Worm (Caenorhabditis elegans): ENCODE data around the gene scvp-1.
A peak's percentile ranks its signal among the peaks of the same experiment; 100 is the strongest.

Gene scvp-1

ce11 chrV:10937294-10937693, 6.2 kb upstream of the scvp-1 start:
- TF ChIP-seq ama-1 (optimal IDR thresholded peaks at IDR 0.05) (no peak), unc-30 (tag; optimal IDR thresholded peaks at IDR 0.05) (no peak), tbx-2 (tag; optimal IDR thresholded peaks at IDR 0.05) (no peak), sup-37 (GFP tag; optimal IDR thresholded peaks at IDR 0.05) (no peak), pqm-1 (tag; optimal IDR thresholded peaks at IDR 0.05) (no peak), ztf-4 (tag; optimal IDR thresholded peaks at IDR 0.05) (peak; percentile 45), sox-4 (tag; optimal IDR thresholded peaks at IDR 0.05) (no peak), ceh-8 (GFP tag; optimal IDR thresholded peaks at IDR 0.05) (peak; percentile 44), mab-9 (GFP tag; IDR thresholded peaks at IDR 0.05) (no peak), lin-35 (GFP tag; optimal IDR thresholded peaks at IDR 0.05) (peak in 1 of 2 experiments; percentile 27), irx-1 (tag; optimal IDR thresholded peaks at IDR 0.05) (peak; percentile 17), efl-3 (GFP tag; optimal IDR thresholded peaks at IDR 0.05) (no peak), nhr-71 (tag; optimal IDR thresholded peaks at IDR 0.05) (peak; percentile 88), lin-14 (GFP tag; optimal IDR thresholded peaks at IDR 0.05) (peak; percentile 67), swsn-7 (tag; optimal IDR thresholded peaks at IDR 0.05) (peak; percentile 30), elt-3 (tag; optimal IDR thresholded peaks at IDR 0.05) (peak in 1 of 6 experiments; percentile 65), nhr-20 (tag; optimal IDR thresholded peaks at IDR 0.05) (peak; percentile 70), lsy-2 (tag; optimal IDR thresholded peaks at IDR 0.05) (peak; percentile 26 to 65), nhr-19 (GFP tag; conservative IDR thresholded peaks at IDR 0.05) (peak; percentile 88), hpl-2 (GFP tag; optimal IDR thresholded peaks at IDR 0.05) (no peak), skn-1 (tag; optimal IDR thresholded peaks at IDR 0.05) (peak; percentile 64), lin-15B (tag; optimal IDR thresholded peaks at IDR 0.05) (no peak), zip-4 (GFP tag; optimal IDR thresholded peaks at IDR 0.05) (no peak), mep-1 (tag; optimal IDR thresholded peaks at IDR 0.05) (peak; percentile 30), fos-1 (tag; optimal IDR thresholded peaks at IDR 0.05) (no peak), ceh-90 (tag; optimal IDR thresholded peaks at IDR 0.05) (no peak), nhr-85 (tag) (no peak), fkh-4 (tag; optimal IDR thresholded peaks at IDR 0.05; ENCODE audit: borderline replicate concordance) (no peak), nhr-11 (tag; optimal IDR thresholded peaks at IDR 0.05) (peak; percentile 63), fkh-8 (tag; optimal IDR thresholded peaks at IDR 0.05) (peak; percentile 79), hlh-17 (GFP tag; optimal IDR thresholded peaks at IDR 0.05; ENCODE audit: borderline replicate concordance) (no peak), dpl-1 (GFP tag; optimal IDR thresholded peaks at IDR 0.05) (peak in 1 of 3 experiments; percentile 2), dsc-1 (tag; optimal IDR thresholded peaks at IDR 0.05) (peak; percentile 69), mdl-1 (tag; optimal IDR thresholded peaks at IDR 0.05) (no peak), efl-1 (optimal IDR thresholded peaks at IDR 0.05) (no peak), efl-1 (GFP tag; optimal IDR thresholded peaks at IDR 0.05 in 1 of 2) (peak in 1 of 2 experiments; percentile 62), Y116A8C.19 (tag; optimal IDR thresholded peaks at IDR 0.05; ENCODE audit: borderline replicate concordance) (no peak), nhr-47 (tag; optimal IDR thresholded peaks at IDR 0.05) (peak; percentile 73), snu-23 (GFP tag; optimal IDR thresholded peaks at IDR 0.05) (peak; percentile 41), zag-1 (tag; optimal IDR thresholded peaks at IDR 0.05) (no peak), fkh-10 (GFP tag; optimal IDR thresholded peaks at IDR 0.05) (peak; percentile 92), ets-5 (GFP tag; IDR thresholded peaks at IDR 0.05) (no peak), ces-1 (GFP tag; optimal IDR thresholded peaks at IDR 0.05) (no peak), unc-62 (GFP tag; optimal IDR thresholded peaks at IDR 0.05) (no peak)

DNA sequence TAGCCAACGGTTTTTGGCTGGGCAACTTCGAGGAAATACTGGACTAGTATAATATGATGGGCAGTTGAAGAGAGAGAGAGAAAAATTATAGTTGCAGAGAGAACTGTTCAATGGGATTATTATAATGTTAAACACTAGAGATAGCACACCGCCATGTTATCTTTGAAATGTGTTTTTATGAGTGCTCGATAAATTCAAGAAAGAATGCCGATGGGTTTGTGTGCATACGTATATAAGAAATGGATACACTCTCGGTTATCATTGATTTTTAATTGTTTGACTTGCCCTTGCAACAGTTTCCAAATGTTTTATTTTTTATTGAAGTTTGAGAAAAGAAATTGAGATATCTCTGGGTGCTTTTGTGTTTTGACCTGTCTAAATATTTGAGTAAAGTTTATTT, 5.6 kb upstream of the scvp-1 start, which contains the start of gene F17C11.12:
F17C11.12 (minus strand) TSS at position 240 of the 400 bp plus-strand sequence.
- TF ChIP-seq elt-2 (tag; optimal IDR thresholded peaks at IDR 0.05) = peak; percentile 83
- no peak for TF ChIP-seq mep-1 (tag; optimal IDR thresholded peaks at IDR 0.05)
- TF ChIP-seq sup-37 (GFP tag; optimal IDR thresholded peaks at IDR 0.05) = no peak
- TF ChIP-seq grh-1 (GFP tag; IDR thresholded peaks at IDR 0.05) = no peak
- peak; percentile 1 for TF ChIP-seq nhr-20 (tag; optimal IDR thresholded peaks at IDR 0.05)

Measured in whole organism, L1 larva.